Worm (Caenorhabditis elegans): ENCODE results near the gene fbxa-71.

DNA sequence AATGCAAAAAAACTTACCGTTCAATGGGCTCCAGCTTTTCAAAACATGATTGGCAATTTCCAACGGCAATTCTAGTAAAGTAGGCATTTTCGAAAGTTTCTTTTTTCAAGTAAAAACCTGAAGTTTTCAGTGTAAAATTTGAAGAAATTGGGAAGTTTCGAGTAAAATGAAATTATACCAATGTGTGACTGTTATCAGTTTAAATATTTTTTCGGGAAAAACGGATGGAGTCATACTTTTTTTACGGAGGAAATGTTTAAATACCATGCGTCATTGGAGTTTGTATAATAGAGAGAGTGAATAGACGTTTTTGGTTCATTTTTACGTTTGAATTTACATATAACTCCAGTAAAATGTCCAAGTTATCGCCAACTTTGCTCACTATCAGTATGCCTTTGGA, 36.2 kb upstream of the fbxa-71 start, which contains the start of gene fbxa-12:
- no peak for TF ChIP-seq pes-1 (GFP tag; IDR thresholded peaks at IDR 0.05)
- TF ChIP-seq hnd-1 (tag; optimal IDR thresholded peaks at IDR 0.05) = no peak
- TF ChIP-seq F13C5.2 (tag; optimal IDR thresholded peaks at IDR 0.05) = no peak
- no peak for TF ChIP-seq sea-1 (GFP tag; conservative IDR thresholded peaks at IDR 0.05)
- TF ChIP-seq ceh-36 (tag; optimal IDR thresholded peaks at IDR 0.05) = no peak
- TF ChIP-seq ama-1 (optimal IDR thresholded peaks at IDR 0.05) = no peak
- no peak for TF ChIP-seq B0310.2 (tag; optimal IDR thresholded peaks at IDR 0.05)
- TF ChIP-seq flt-1 (GFP tag; IDR thresholded peaks at IDR 0.05) = no peak
- TF ChIP-seq aly-1 (tag; optimal IDR thresholded peaks at IDR 0.05) = no peak
- TF ChIP-seq ceh-13 (GFP tag; optimal IDR thresholded peaks at IDR 0.05) = no peak
- no peak for TF ChIP-seq scrt-1 (GFP tag; IDR thresholded peaks at IDR 0.05)
- no peak for TF ChIP-seq hmbx-1 (tag; optimal IDR thresholded peaks at IDR 0.05)
- no peak for TF ChIP-seq tbx-11 (GFP tag; IDR thresholded peaks at IDR 0.05)

All from whole organism, early embryonic.